Worm (Caenorhabditis elegans): ENCODE measurements around the gene K08F8.15.
A peak's percentile ranks its signal among the peaks of the same experiment; 100 is the strongest.

K08F8.15 gene

ce11 chrII:8787376-8787775 is 20.8 kb downstream of the K08F8.15 start (continued):
- TF ChIP-seq elt-4 (tag; optimal IDR thresholded peaks at IDR 0.05): no peak
- no peak for TF ChIP-seq pha-4 (tag; optimal IDR thresholded peaks at IDR 0.05)
- no peak for TF ChIP-seq odd-2 (tag; optimal IDR thresholded peaks at IDR 0.05)
- TF ChIP-seq F13H6.1 (tag; optimal IDR thresholded peaks at IDR 0.05): peak; percentile 35
- peak; percentile 50 for TF ChIP-seq K09A11.1 (tag; optimal IDR thresholded peaks at IDR 0.05; ENCODE audit: insufficient read depth)
- TF ChIP-seq eyg-1 (tag; optimal IDR thresholded peaks at IDR 0.05): no peak
- TF ChIP-seq T23F11.4 (GFP tag; optimal IDR thresholded peaks at IDR 0.05): no peak
- no peak for TF ChIP-seq unc-3 (GFP tag; conservative IDR thresholded peaks at IDR 0.05)
- no peak for TF ChIP-seq unc-3 (tag; optimal IDR thresholded peaks at IDR 0.05)
- peak; percentile 11 for TF ChIP-seq fkh-10 (GFP tag; optimal IDR thresholded peaks at IDR 0.05)
- peak; percentile 95 for TF ChIP-seq rnt-1 (tag; optimal IDR thresholded peaks at IDR 0.05)
- no peak for TF ChIP-seq hlh-15 (tag; optimal IDR thresholded peaks at IDR 0.05)
- TF ChIP-seq pqm-1 (tag; optimal IDR thresholded peaks at IDR 0.05): no peak
- no peak for TF ChIP-seq ceh-24 (tag; optimal IDR thresholded peaks at IDR 0.05)
- peak; percentile 48 for TF ChIP-seq pros-1 (tag; optimal IDR thresholded peaks at IDR 0.05)
- TF ChIP-seq ref-2 (tag; optimal IDR thresholded peaks at IDR 0.05): peak; percentile 50
- TF ChIP-seq ceh-6 (GFP tag; optimal IDR thresholded peaks at IDR 0.05): no peak
- TF ChIP-seq pax-1 (tag; optimal IDR thresholded peaks at IDR 0.05): peak; percentile 82
- no peak for TF ChIP-seq mec-3 (tag; optimal IDR thresholded peaks at IDR 0.05; ENCODE audit: borderline replicate concordance)
- TF ChIP-seq ceh-19 (GFP tag; optimal IDR thresholded peaks at IDR 0.05): peak; percentile 6
- no peak for TF ChIP-seq hlh-6 (tag; optimal IDR thresholded peaks at IDR 0.05)
- TF ChIP-seq K02D7.2 (tag; optimal IDR thresholded peaks at IDR 0.05): no peak
- peak; percentile 50 for TF ChIP-seq tbx-2 (tag; optimal IDR thresholded peaks at IDR 0.05)
- TF ChIP-seq C38D4.7 (GFP tag; optimal IDR thresholded peaks at IDR 0.05): no peak
- peak; percentile 36 for TF ChIP-seq sdc-2 (tag; optimal IDR thresholded peaks at IDR 0.05)
- peak; percentile 75 for TF ChIP-seq dve-1 (tag; optimal IDR thresholded peaks at IDR 0.05)
- no peak for TF ChIP-seq ahr-1 (tag; optimal IDR thresholded peaks at IDR 0.05)
- TF ChIP-seq pha-2 (tag; optimal IDR thresholded peaks at IDR 0.05): peak; percentile 33
- TF ChIP-seq nhr-11 (tag; optimal IDR thresholded peaks at IDR 0.05): no peak
- TF ChIP-seq lim-6 (tag; optimal IDR thresholded peaks at IDR 0.05): no peak
- peak; percentile 94 for TF ChIP-seq nfya-1 (tag; optimal IDR thresholded peaks at IDR 0.05)
- TF ChIP-seq ceh-2 (tag; optimal IDR thresholded peaks at IDR 0.05): peak; percentile 66
- TF ChIP-seq ets-4 (tag; optimal IDR thresholded peaks at IDR 0.05): peak; percentile 66
- TF ChIP-seq ceh-22 (tag; optimal IDR thresholded peaks at IDR 0.05): no peak
- peak; percentile 67 for TF ChIP-seq elt-2 (tag; optimal IDR thresholded peaks at IDR 0.05)
- no peak for TF ChIP-seq nhr-232 (tag; optimal IDR thresholded peaks at IDR 0.05)
- peak; percentile 13 for TF ChIP-seq ztf-16 (tag; optimal IDR thresholded peaks at IDR 0.05)
- TF ChIP-seq fax-1 (tag; optimal IDR thresholded peaks at IDR 0.05): no peak
- TF ChIP-seq C08G9.2 (tag; optimal IDR thresholded peaks at IDR 0.05): no peak
- peak; percentile 84 for TF ChIP-seq unc-42 (tag; optimal IDR thresholded peaks at IDR 0.05)
- TF ChIP-seq syd-9 (tag; optimal IDR thresholded peaks at IDR 0.05): no peak
- TF ChIP-seq unc-86 (tag; optimal IDR thresholded peaks at IDR 0.05): no peak
- TF ChIP-seq dmd-4 (tag; optimal IDR thresholded peaks at IDR 0.05; ENCODE audit: borderline replicate concordance): no peak
- peak; percentile 55 for TF ChIP-seq ama-1 (optimal IDR thresholded peaks at IDR 0.05)
- TF ChIP-seq pag-3 (tag; optimal IDR thresholded peaks at IDR 0.05; ENCODE audit: borderline replicate concordance): no peak
- peak; percentile 66 for TF ChIP-seq ceh-34 (tag; optimal IDR thresholded peaks at IDR 0.05)
- TF ChIP-seq tbx-7 (tag; optimal IDR thresholded peaks at IDR 0.05): no peak
- no peak for TF ChIP-seq pat-9 (tag; optimal IDR thresholded peaks at IDR 0.05)
- peak; percentile 100 for TF ChIP-seq hlh-30 (tag; optimal IDR thresholded peaks at IDR 0.05; ENCODE audit: insufficient read depth)
